Fruit fly (Drosophila melanogaster) whole organism: Measurements from ENCODE around the gene Arl2.

ENCODE experiments used
- CG8478 ChIP-seq: fragments of >200 bp; optimal IDR thresholded peaks from 2 replicates; lab custom pipeline; 2018; ENCODE audit warnings: inconsistent platforms
- Dll ChIP-seq: fragments of >200 bp; optimal IDR thresholded peaks from 2 replicates; lab custom pipeline; 2017
- EcR ChIP-seq, 2 experiments: fragments of >200 bp; optimal IDR thresholded peaks; 2 replicates each; lab custom pipeline; 2017; ENCODE audit warnings: missing biosample characterization in 2 of 2, missing genetic modification characterization in 2 of 2, missing genetic modification reagents in 2 of 2
- pan ChIP-seq: fragments of >200 bp; optimal IDR thresholded peaks from 2 replicates; lab custom pipeline; 2017
- psq ChIP-seq: fragments of >200 bp; optimal IDR thresholded peaks from 2 replicates; lab custom pipeline; 2017
- usp ChIP-seq: fragments of >200 bp; optimal IDR thresholded peaks from 2 replicates; lab custom pipeline; 2017; ENCODE audit warnings: missing biosample characterization, missing genetic modification characterization, mixed read lengths

The Arl2 gene

dm6 chr3R:8334471-8334783, 6.5 kb upstream of the Arl2 start:
- TF ChIP-seq CG8478 (no peak), pan (lab: Kevin White, UChicago) (no peak), usp (no peak), psq (lab: Kevin White, UChicago) (no peak), Dll (no peak), EcR (GFP tag; optimal IDR thresholded peaks at IDR 0.05; lab: Kevin White, UChicago) (no peak)

- TF ChIP-seq usp, result no peak
- TF ChIP-seq Dll, result no peak
- TF ChIP-seq CG8478, result no peak
- no peak for TF ChIP-seq pan (lab: Kevin White, UChicago)
- TF ChIP-seq EcR (GFP tag; optimal IDR thresholded peaks at IDR 0.05; lab: Kevin White, UChicago), result no peak
- TF ChIP-seq psq (lab: Kevin White, UChicago), result no peak
Measured at dm6 chr3R:8334982-8335381, 5.9 kb upstream of the Arl2 start.

dm6 chr3R:8336012-8336567, 4.8 kb upstream of the Arl2 start:
- no peak for TF ChIP-seq EcR (GFP tag; optimal IDR thresholded peaks at IDR 0.05; lab: Kevin White, UChicago)
- no peak for TF ChIP-seq psq (lab: Kevin White, UChicago)
- no peak for TF ChIP-seq CG8478
- TF ChIP-seq Dll, result no peak

- TF ChIP-seq pan (lab: Kevin White, UChicago) (no peak), psq (lab: Kevin White, UChicago) (no peak), EcR (GFP tag; optimal IDR thresholded peaks at IDR 0.05; lab: Kevin White, UChicago) (no peak), CG8478 (no peak), usp (no peak), Dll (no peak)
Measured at dm6 chr3R:8343251-8343744, 2.4 kb downstream of the Arl2 start, which contains the start of the genes PNKP and COX7AL. Gene PNKP, minus strand, starts transcription at chr3R:8343516. Gene COX7AL, plus strand, starts transcription at chr3R:8343669.

dm6 chr3R:8344174-8344573, 3.3 kb downstream of the Arl2 start, which contains the start of gene DppIII:
Gene DppIII, plus strand, starts transcription at chr3R:8344400.
- TF ChIP-seq CG8478, result no peak
- TF ChIP-seq psq (lab: Kevin White, UChicago), result no peak
- TF ChIP-seq usp, result no peak
- TF ChIP-seq Dll, result no peak
- TF ChIP-seq pan (lab: Kevin White, UChicago), result no peak
- TF ChIP-seq EcR (GFP tag; optimal IDR thresholded peaks at IDR 0.05; lab: Kevin White, UChicago), result no peak

- no peak for TF ChIP-seq pan (lab: Kevin White, UChicago)
- no peak for TF ChIP-seq psq (lab: Kevin White, UChicago)
- no peak for TF ChIP-seq EcR (GFP tag; optimal IDR thresholded peaks at IDR 0.05; lab: Kevin White, UChicago)
Measured at dm6 chr3R:8347279-8347678, 6.4 kb downstream of the Arl2 start, which contains the start of gene CG7352. Gene CG7352, plus strand, starts transcription at chr3R:8347579.

- TF ChIP-seq EcR (GFP tag; optimal IDR thresholded peaks at IDR 0.05; lab: Kevin White, UChicago), result no peak
- no peak for TF ChIP-seq psq (lab: Kevin White, UChicago)
- no peak for TF ChIP-seq Dll
- no peak for TF ChIP-seq usp
- TF ChIP-seq CG8478, result no peak
- TF ChIP-seq pan (lab: Kevin White, UChicago), result no peak
Measured at dm6 chr3R:8347835-8348234, 6.9 kb downstream of the Arl2 start.

- TF ChIP-seq pan (lab: Kevin White, UChicago) (no peak), EcR (GFP tag; optimal IDR thresholded peaks at IDR 0.05; lab: Kevin White, UChicago) (no peak), psq (lab: Kevin White, UChicago) (no peak), usp (no peak), Dll (no peak), CG8478 (no peak)
Measured at dm6 chr3R:8349106-8349448, 8.2 kb downstream of the Arl2 start.

dm6 chr3R:8349449-8350115, 8.7 kb downstream of the Arl2 start, which contains the start of gene Atg13:
Gene Atg13, plus strand, starts transcription at chr3R:8349815.
- TF ChIP-seq usp, result no peak
- TF ChIP-seq EcR (GFP tag; optimal IDR thresholded peaks at IDR 0.05; lab: Kevin White, UChicago), result no peak
- no peak for TF ChIP-seq CG8478
- no peak for TF ChIP-seq psq (lab: Kevin White, UChicago)
- TF ChIP-seq Dll, result no peak
- no peak for TF ChIP-seq pan (lab: Kevin White, UChicago)

- no peak for TF ChIP-seq Dll
- TF ChIP-seq psq (lab: Kevin White, UChicago), result no peak
- no peak for TF ChIP-seq usp
- TF ChIP-seq EcR (GFP tag; optimal IDR thresholded peaks at IDR 0.05; lab: Kevin White, UChicago), result no peak
- TF ChIP-seq pan (lab: Kevin White, UChicago), result no peak
- no peak for TF ChIP-seq CG8478
Measured at dm6 chr3R:8352961-8353728, 12.2 kb downstream of the Arl2 start.

dm6 chr3R:8353994-8354393, 13.1 kb downstream of the Arl2 start:
- no peak for TF ChIP-seq Dll
- no peak for TF ChIP-seq CG8478

- TF ChIP-seq CG8478 (no peak), psq (lab: Kevin White, UChicago) (no peak), Dll (no peak), pan (lab: Kevin White, UChicago) (no peak), usp (no peak), EcR (GFP tag; optimal IDR thresholded peaks at IDR 0.05; lab: Kevin White, UChicago) (no peak)
Measured at dm6 chr3R:8354458-8354857, 13.6 kb downstream of the Arl2 start.

- TF ChIP-seq CG8478, result no peak
- TF ChIP-seq EcR (GFP tag; optimal IDR thresholded peaks at IDR 0.05; lab: Kevin White, UChicago), result no peak
- TF ChIP-seq pan (lab: Kevin White, UChicago), result no peak
- no peak for TF ChIP-seq psq (lab: Kevin White, UChicago)
- no peak for TF ChIP-seq Dll
- TF ChIP-seq usp, result no peak
Measured at dm6 chr3R:8354969-8355368, 14.1 kb downstream of the Arl2 start.
